Worm (Caenorhabditis elegans) whole organism, midembryonic: ENCODE results near the gene R12B2.13.

ENCODE experiments used
- T22C8.4 ChIP-seq: fragments of 200-800 bp; sonication (Bioruptor generic); IDR thresholded peaks from 2 replicates; pipeline ENCODE4 v1.3.6; 2022; ENCODE audit warnings: missing genetic modification characterization, missing compliant biosample characterization
- cog-1 ChIP-seq: sonication (generic microtip); optimal IDR thresholded peaks from 2 replicates; lab custom pipeline; 2016; ENCODE audit warnings: missing genetic modification characterization, missing compliant biosample characterization
- flt-1 ChIP-seq: fragments of 200-800 bp; sonication (Bioruptor generic); IDR thresholded peaks from 2 replicates; pipeline ENCODE4 v1.3.6; 2022; ENCODE audit warnings: missing genetic modification characterization, missing compliant biosample characterization
- tab-1 ChIP-seq: fragments of 200-800 bp; sonication (Bioruptor generic); IDR thresholded peaks from 2 replicates; pipeline ENCODE4 v1.3.6; 2022; ENCODE audit warnings: missing genetic modification characterization, missing compliant biosample characterization
- ztf-23 ChIP-seq: fragments of 200-800 bp; sonication (Bioruptor generic); IDR thresholded peaks from 2 replicates; pipeline ENCODE4 v1.3.6; 2022; ENCODE audit warnings: missing genetic modification reagents, missing genetic modification characterization, missing compliant biosample characterization

DNA sequence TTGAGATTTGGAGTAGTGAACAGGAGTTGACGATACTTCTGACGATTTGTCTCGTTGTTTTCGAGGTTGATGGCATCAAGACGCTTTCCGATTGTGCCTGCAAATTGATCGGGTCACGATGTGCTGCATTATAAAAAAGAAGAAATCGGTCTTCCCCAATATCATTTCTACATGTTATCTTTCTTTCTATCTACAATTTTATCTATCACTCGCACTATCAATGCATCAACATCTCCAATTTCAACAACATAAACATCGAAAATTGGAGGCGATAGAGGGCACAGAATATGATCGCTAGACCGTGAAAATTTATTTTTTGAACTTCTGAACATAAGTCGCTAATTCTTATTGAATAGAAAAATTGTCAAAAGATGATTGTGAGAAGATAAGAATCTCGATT lies 42.4 kb upstream of the R12B2.13 start:
- TF ChIP-seq T22C8.4: no peak
- TF ChIP-seq cog-1 (tag; lab: Kevin White, UChicago): no peak
- no peak for TF ChIP-seq flt-1 (GFP tag; lab: Robert Waterston, UW)
- TF ChIP-seq ztf-23 (GFP tag; lab: Robert Waterston, UW): no peak
- TF ChIP-seq tab-1 (GFP tag; lab: Robert Waterston, UW): no peak
